Worm (Caenorhabditis elegans) whole organism, L2 larva: Measurements from ENCODE around the gene shpk-1.

Source experiments
- ZK546.5 ChIP-seq: sonication (generic microtip); optimal IDR thresholded peaks from 2 replicates; lab custom pipeline; 2017; ENCODE audit warnings: missing biosample characterization, missing genetic modification characterization
- nhr-237 ChIP-seq: fragments of 150-350 bp; optimal IDR thresholded peaks from 2 replicates; lab custom pipeline; 2014; ENCODE audit warnings: missing biosample characterization, missing genetic modification characterization

DNA sequence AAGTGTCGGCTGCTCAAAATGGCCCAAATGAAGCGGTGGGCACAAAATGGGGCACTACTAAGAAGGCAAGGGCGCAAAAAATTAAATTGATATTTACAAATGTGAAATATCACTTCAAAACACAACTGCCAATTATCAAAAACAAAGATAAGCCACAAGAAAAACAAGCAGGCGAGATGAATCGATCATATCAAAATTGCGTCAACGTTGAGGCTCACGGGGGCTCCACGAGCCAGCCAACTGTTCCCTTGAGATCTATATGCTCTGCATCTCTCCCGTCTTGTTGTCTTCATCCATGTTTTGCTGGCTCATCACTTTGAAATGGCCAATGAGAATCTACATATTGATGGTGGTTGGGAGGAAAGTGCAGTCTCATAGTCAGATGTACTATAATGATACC is 27.4 kb downstream of the shpk-1 start:
- TF ChIP-seq nhr-237 (no peak), ZK546.5 (tag; lab: Kevin White, UChicago) (no peak)
